Worm (Caenorhabditis elegans) whole organism, midembryonic: ENCODE measurements around the gene C52E4.12.

ENCODE experiments used
- T22C8.4 ChIP-seq: fragments of 200-800 bp; sonication (Bioruptor generic); IDR thresholded peaks from 2 replicates; pipeline ENCODE4 v1.3.6; 2022; ENCODE audit warnings: missing genetic modification characterization, missing compliant biosample characterization
- flt-1 ChIP-seq: fragments of 200-800 bp; sonication (Bioruptor generic); IDR thresholded peaks from 2 replicates; pipeline ENCODE4 v1.3.6; 2022; ENCODE audit warnings: missing genetic modification characterization, missing compliant biosample characterization
- ref-1 ChIP-seq: fragments of 200-800 bp; sonication (Bioruptor generic); conservative IDR thresholded peaks from 2 replicates; pipeline ENCODE4 v1.3.6; 2022; ENCODE audit warnings: missing genetic modification reagents, missing genetic modification characterization, missing compliant biosample characterization

DNA sequence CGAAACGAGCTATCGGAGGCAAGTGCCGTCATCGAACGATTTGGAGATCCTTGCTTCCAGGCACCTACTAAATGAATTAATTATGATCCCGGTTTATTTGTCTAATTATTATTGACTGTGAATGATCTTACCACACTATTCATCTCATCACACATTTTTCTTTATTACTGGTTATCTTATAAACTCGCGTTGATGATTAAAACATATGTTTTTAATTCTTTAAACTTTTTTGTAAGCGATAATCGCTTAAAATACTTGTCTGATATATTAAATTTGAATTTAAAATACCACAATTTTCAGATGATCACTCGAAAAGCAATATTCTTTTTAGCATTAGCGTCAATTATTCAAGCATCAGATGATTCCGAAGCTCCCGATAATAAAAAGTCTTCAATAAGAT is 49.2 kb downstream of the C52E4.12 start, which contains the start of gene F10C2.5:
- TF ChIP-seq T22C8.4 (no peak), ref-1 (GFP tag; lab: Robert Waterston, UW) (no peak), flt-1 (GFP tag; lab: Robert Waterston, UW) (no peak)
